Comparison of ENCODE assay signal across 1 fruit fly cellular context in the genomic region with DNA sequence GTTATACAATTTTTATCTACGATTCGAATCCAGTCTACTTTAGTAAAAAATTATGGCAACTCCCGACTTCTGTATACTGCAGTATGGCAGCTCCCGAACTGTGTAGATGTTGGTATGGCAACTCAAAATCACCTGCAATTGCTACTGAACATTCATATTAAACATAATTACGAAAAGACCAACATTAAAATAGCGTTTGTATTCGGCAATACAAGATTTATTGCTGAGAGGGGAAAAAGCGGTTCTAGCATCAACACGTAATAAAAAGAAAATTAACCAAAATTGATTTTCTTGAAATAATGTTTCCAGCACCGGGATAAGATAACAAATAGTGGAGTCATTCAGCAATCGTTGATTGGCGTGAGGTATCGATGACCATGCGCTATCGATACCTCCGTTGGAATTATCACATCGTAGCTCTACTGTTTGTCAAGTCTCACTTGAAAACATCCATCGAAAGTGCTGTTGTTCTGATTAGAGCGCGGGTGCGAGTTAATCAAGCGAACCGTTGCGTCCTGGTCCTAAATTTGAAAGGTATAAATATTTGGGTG.
TF ChIP-seq lines count a peak whose summit lies in the region.

A gene (plus strand): TSS at position 405 of the 551 bp plus-strand sequence.

TF ChIP-seq in whole organism, embryonic, 481 proteins besides CTCF, POLR2A, EP300 and RAD21 (continued from another document):
- peak; percentile 96 for TF ChIP-seq CG16813 (GFP tag; IDR thresholded peaks at IDR 0.05; lab: Robert Waterston, UW; ENCODE audit: partially characterized antibody)
- peak; percentile 85 for TF ChIP-seq nerfin-2 (GFP tag; IDR thresholded peaks at IDR 0.05; lab: Robert Waterston, UW; ENCODE audit: partially characterized antibody)
- TF ChIP-seq CG3163 (GFP tag; optimal IDR thresholded peaks at IDR 0.05; lab: Kevin White, UChicago), result peak; percentile 8
- no peak for TF ChIP-seq ac (GFP tag; optimal IDR thresholded peaks at IDR 0.05; lab: Kevin White, UChicago)
- TF ChIP-seq bbx (GFP tag; IDR thresholded peaks at IDR 0.05; lab: Robert Waterston, UW; ENCODE audit: partially characterized antibody), result peak; percentile 87
- TF ChIP-seq CG12659 (GFP tag; optimal IDR thresholded peaks at IDR 0.05; lab: Kevin White, UChicago), result peak; percentile 86
- TF ChIP-seq CG9797 (GFP tag; optimal IDR thresholded peaks at IDR 0.05; lab: Kevin White, UChicago), result peak; percentile 14
- TF ChIP-seq Dp (GFP tag; optimal IDR thresholded peaks at IDR 0.05; lab: Kevin White, UChicago), result peak; percentile 68
